Fruit fly (Drosophila melanogaster) whole organism, embryonic: ENCODE results near the gene Acn.
A peak's percentile ranks its signal among the peaks of the same experiment; 100 is the strongest.

Experiments used
- Abd-B ChIP-seq: fragments of 200-800 bp; sonication (Bioruptor generic); optimal IDR thresholded peaks from 2 replicates; lab custom pipeline; 2018; ENCODE audit warnings: missing biosample characterization, mild to moderate bottlenecking, missing genetic modification characterization, moderate library complexity
- Asciz ChIP-seq: fragments of 200-800 bp; sonication (Bioruptor generic); optimal IDR thresholded peaks from 2 replicates; lab custom pipeline; 2017; ENCODE audit warnings: missing biosample characterization, mild to moderate bottlenecking, missing genetic modification characterization, missing genetic modification reagents
- Bteb2 ChIP-seq: fragments of 200-800 bp; sonication (Bioruptor generic); optimal IDR thresholded peaks from 2 replicates; lab custom pipeline; 2016; ENCODE audit warnings: missing biosample characterization, missing genetic modification characterization
- CG1024 ChIP-seq: fragments of 200-800 bp; sonication (Bioruptor generic); IDR thresholded peaks from 2 replicates; pipeline ENCODE4 v1.3.6; 2022; ENCODE audit warnings: missing biosample characterization, missing genetic modification characterization
- CG10565 ChIP-seq: fragments of 200-800 bp; sonication (Bioruptor generic); optimal IDR thresholded peaks from 3 replicates; lab custom pipeline; 2016; ENCODE audit warnings: missing biosample characterization, mild to moderate bottlenecking, missing genetic modification characterization
- CG10979 ChIP-seq: fragments of 200-800 bp; sonication (Bioruptor generic); optimal IDR thresholded peaks from 2 replicates; lab custom pipeline; 2018; ENCODE audit warnings: missing biosample characterization, mild to moderate bottlenecking, missing genetic modification characterization, moderate library complexity
- CG11085 ChIP-seq: fragments of 200-800 bp; sonication (Bioruptor generic); IDR thresholded peaks from 2 replicates; pipeline ENCODE4 v1.3.6; 2022; ENCODE audit warnings: missing biosample characterization, missing genetic modification characterization
- CG11456 ChIP-seq: fragments of 200-800 bp; sonication (Bioruptor generic); IDR thresholded peaks from 3 replicates; pipeline ENCODE4 v1.3.6; 2022; ENCODE audit warnings: missing biosample characterization, missing genetic modification characterization
- CG13624 ChIP-seq: fragments of 200-800 bp; sonication (Bioruptor generic); optimal IDR thresholded peaks from 2 replicates; lab custom pipeline; 2016; ENCODE audit warnings: missing biosample characterization, missing genetic modification characterization
- CG13775 ChIP-seq: fragments of 200-800 bp; sonication (Bioruptor generic); optimal IDR thresholded peaks from 3 replicates; lab custom pipeline; 2017; ENCODE audit warnings: missing biosample characterization, mild to moderate bottlenecking, missing genetic modification characterization
- CG14667 ChIP-seq: fragments of 200-800 bp; sonication (Bioruptor generic); IDR thresholded peaks from 2 replicates; pipeline ENCODE4 v1.3.6; 2022; ENCODE audit warnings: missing biosample characterization, missing genetic modification characterization
- CG17328 ChIP-seq: fragments of 200-800 bp; sonication (Bioruptor generic); IDR thresholded peaks from 2 replicates; pipeline ENCODE4 v1.3.6; 2022; ENCODE audit warnings: missing biosample characterization, missing genetic modification characterization
- CG17359 ChIP-seq: fragments of 200-800 bp; sonication (Bioruptor generic); optimal IDR thresholded peaks from 3 replicates; lab custom pipeline; 2018; ENCODE audit warnings: missing biosample characterization, mild to moderate bottlenecking, missing genetic modification characterization, moderate library complexity
- CG18262 ChIP-seq: fragments of 200-800 bp; optimal IDR thresholded peaks from 3 replicates; lab custom pipeline; 2019; ENCODE audit warnings: missing biosample characterization, mild to moderate bottlenecking, missing genetic modification characterization, moderate library complexity
- CG31441 ChIP-seq: fragments of 200-800 bp; sonication (Bioruptor generic); IDR thresholded peaks from 2 replicates; pipeline ENCODE4 v1.3.6; 2022; ENCODE audit warnings: missing biosample characterization, missing genetic modification characterization
- CG33557 ChIP-seq: fragments of 200-800 bp; sonication (Bioruptor generic); optimal IDR thresholded peaks from 2 replicates; lab custom pipeline; 2019; ENCODE audit warnings: missing biosample characterization, mild to moderate bottlenecking, missing genetic modification characterization, moderate library complexity
- CG3407 ChIP-seq: fragments of 200-800 bp; sonication (Bioruptor generic); optimal IDR thresholded peaks from 2 replicates; lab custom pipeline; 2018; ENCODE audit warnings: missing biosample characterization, mild to moderate bottlenecking, missing genetic modification characterization
- CG3838 ChIP-seq: fragments of 200-800 bp; sonication (Bioruptor generic); optimal IDR thresholded peaks from 3 replicates; lab custom pipeline; 2016; ENCODE audit warnings: missing biosample characterization, missing genetic modification characterization
- CG6765 ChIP-seq: fragments of 200-800 bp; sonication (Bioruptor generic); optimal IDR thresholded peaks from 3 replicates; lab custom pipeline; 2017; ENCODE audit warnings: missing biosample characterization, mild to moderate bottlenecking, missing genetic modification characterization
- CG7357 ChIP-seq: fragments of 200-800 bp; sonication (Bioruptor generic); IDR thresholded peaks from 3 replicates; pipeline ENCODE4 v1.3.6; 2022; ENCODE audit warnings: missing biosample characterization, missing genetic modification characterization
- CG8359 ChIP-seq: fragments of 200-800 bp; sonication (Bioruptor generic); optimal IDR thresholded peaks from 2 replicates; lab custom pipeline; 2017; ENCODE audit warnings: missing biosample characterization, mild to moderate bottlenecking, missing genetic modification characterization, borderline replicate concordance
- CTCF ChIP-seq: fragments of 200-800 bp; sonication (Bioruptor generic); optimal IDR thresholded peaks from 2 replicates; lab custom pipeline; 2017; ENCODE audit warnings: missing biosample characterization, mild to moderate bottlenecking, missing genetic modification characterization, moderate library complexity
- Camta ChIP-seq: fragments of 200-800 bp; sonication (Bioruptor generic); optimal IDR thresholded peaks from 2 replicates; lab custom pipeline; 2016; ENCODE audit warnings: missing biosample characterization, missing genetic modification characterization
- Gug ChIP-seq: fragments of 200-800 bp; sonication (Bioruptor generic); IDR thresholded peaks from 4 replicates; pipeline ENCODE4 v1.3.6; 2022; ENCODE audit warnings: missing biosample characterization, missing genetic modification characterization
- Hsf ChIP-seq: fragments of 200-800 bp; sonication (Bioruptor generic); optimal IDR thresholded peaks from 3 replicates; lab custom pipeline; 2016; ENCODE audit warnings: missing biosample characterization, missing genetic modification characterization
- Lim3 ChIP-seq: fragments of 200-800 bp; sonication (Bioruptor generic); IDR thresholded peaks from 2 replicates; pipeline ENCODE4 v1.3.6; 2022; ENCODE audit warnings: missing biosample characterization, missing genetic modification characterization
- Myb ChIP-seq: fragments of 200-800 bp; sonication (Bioruptor generic); optimal IDR thresholded peaks from 2 replicates; lab custom pipeline; 2016; ENCODE audit warnings: missing biosample characterization, missing genetic modification characterization
- NC2β ChIP-seq: fragments of 200-800 bp; sonication (Bioruptor generic); optimal IDR thresholded peaks from 2 replicates; lab custom pipeline; 2016; ENCODE audit warnings: missing biosample characterization, missing genetic modification characterization
- NK7.1 ChIP-seq: fragments of 200-800 bp; sonication (Bioruptor generic); optimal IDR thresholded peaks from 3 replicates; lab custom pipeline; 2016; ENCODE audit warnings: missing biosample characterization, missing genetic modification characterization
- Neu2 ChIP-seq: fragments of 200-800 bp; sonication (Bioruptor generic); optimal IDR thresholded peaks from 3 replicates; lab custom pipeline; 2016; ENCODE audit warnings: missing biosample characterization, missing genetic modification characterization, borderline replicate concordance
- Side ChIP-seq: fragments of 200-800 bp; sonication (Bioruptor generic); optimal IDR thresholded peaks from 2 replicates; lab custom pipeline; 2016; ENCODE audit warnings: missing biosample characterization, missing genetic modification characterization
- Sin3A ChIP-seq: fragments of >200 bp; optimal IDR thresholded peaks from 2 replicates; lab custom pipeline; 2018
- Sry-δ ChIP-seq: fragments of 200-800 bp; sonication (Bioruptor generic); optimal IDR thresholded peaks from 2 replicates; lab custom pipeline; 2016; ENCODE audit warnings: missing biosample characterization, missing genetic modification characterization
- Xbp1 ChIP-seq: fragments of 200-800 bp; sonication (Bioruptor generic); optimal IDR thresholded peaks from 3 replicates; lab custom pipeline; 2016; ENCODE audit warnings: missing biosample characterization, mild to moderate bottlenecking, missing genetic modification characterization
- abd-A ChIP-seq: fragments of 200-800 bp; sonication (Bioruptor generic); optimal IDR thresholded peaks from 3 replicates; lab custom pipeline; 2019; ENCODE audit warnings: missing biosample characterization, mild to moderate bottlenecking, missing genetic modification characterization, moderate library complexity
- al ChIP-seq: fragments of 200-800 bp; sonication (Bioruptor generic); IDR thresholded peaks from 2 replicates; pipeline ENCODE4 v1.3.6; 2022; ENCODE audit warnings: missing biosample characterization, missing genetic modification characterization
- bcd ChIP-seq: fragments of 200-800 bp; sonication (Bioruptor generic); optimal IDR thresholded peaks from 2 replicates; lab custom pipeline; 2017; ENCODE audit warnings: missing biosample characterization, mild to moderate bottlenecking, missing genetic modification characterization
- chm ChIP-seq: fragments of 200-800 bp; sonication (Bioruptor generic); IDR thresholded peaks from 2 replicates; pipeline ENCODE4 v1.3.6; 2022; ENCODE audit warnings: missing biosample characterization, missing genetic modification characterization
- corto ChIP-seq: fragments of 200-800 bp; sonication (Bioruptor generic); optimal IDR thresholded peaks from 2 replicates; lab custom pipeline; 2016; ENCODE audit warnings: missing biosample characterization, mild to moderate bottlenecking, missing genetic modification characterization, moderate library complexity
- crol ChIP-seq: fragments of 200-800 bp; sonication (Bioruptor generic); IDR thresholded peaks from 2 replicates; pipeline ENCODE4 v1.3.6; 2022; ENCODE audit warnings: missing biosample characterization, missing genetic modification characterization
- crp ChIP-seq, 2 experiments: fragments of 200-800 bp; sonication (Bioruptor generic); optimal IDR thresholded peaks; 2 replicates in 1 of 2; 3 replicates in 1 of 2; lab custom pipeline; 2017; ENCODE audit warnings: missing biosample characterization in 2 of 2, missing genetic modification characterization in 2 of 2, mild to moderate bottlenecking in 1 of 2, moderate library complexity in 1 of 2
- disco-r ChIP-seq: fragments of 200-800 bp; sonication (Bioruptor generic); optimal IDR thresholded peaks from 2 replicates; lab custom pipeline; 2016; ENCODE audit warnings: missing biosample characterization, missing genetic modification characterization
- dysf ChIP-seq: fragments of 200-800 bp; sonication (Bioruptor generic); IDR thresholded peaks from 3 replicates; pipeline ENCODE4 v1.3.6; 2022; ENCODE audit warnings: missing biosample characterization, missing genetic modification characterization
- fu2 ChIP-seq: fragments of 200-800 bp; sonication (Bioruptor generic); optimal IDR thresholded peaks from 2 replicates; lab custom pipeline; 2016; ENCODE audit warnings: missing biosample characterization, missing genetic modification characterization
- gem ChIP-seq: fragments of 200-800 bp; sonication (Bioruptor generic); optimal IDR thresholded peaks from 2 replicates; lab custom pipeline; 2019; ENCODE audit warnings: missing biosample characterization, mild to moderate bottlenecking, missing genetic modification characterization, moderate library complexity
- ham ChIP-seq: fragments of 200-800 bp; sonication (Bioruptor generic); IDR thresholded peaks from 2 replicates; pipeline ENCODE4 v1.3.6; 2022; ENCODE audit warnings: missing biosample characterization, missing genetic modification characterization
- hb ChIP-seq: fragments of 200-800 bp; sonication (Bioruptor generic); IDR thresholded peaks from 3 replicates; pipeline ENCODE4 v1.3.6; 2022; ENCODE audit warnings: missing biosample characterization, missing genetic modification characterization; ENCODE audit not compliant: partially characterized antibody
- knrl ChIP-seq: fragments of 200-800 bp; sonication (Bioruptor generic); IDR thresholded peaks from 3 replicates; pipeline ENCODE4 v1.3.6; 2022; ENCODE audit warnings: missing biosample characterization, missing genetic modification characterization; ENCODE audit not compliant: partially characterized antibody
- pb ChIP-seq: fragments of 200-800 bp; sonication (Bioruptor generic); optimal IDR thresholded peaks from 3 replicates; lab custom pipeline; 2016; ENCODE audit warnings: missing biosample characterization, missing genetic modification characterization
- prd ChIP-seq, 3 experiments: fragments of >200 bp in 2 of 3; fragments of 200-800 bp in 1 of 3; sonication (Bioruptor generic) in 1 of 3; optimal IDR thresholded peaks in 2 of 3; IDR thresholded peaks in 1 of 3; 2 replicates in 2 of 3; 3 replicates in 1 of 3; pipeline versions ENCODE4 v1.3.6 to Lab custom; 2017 to 2022; ENCODE audit warnings: missing biosample characterization in 1 of 3, missing genetic modification characterization in 1 of 3
- unc-4 ChIP-seq: fragments of 200-800 bp; sonication (Bioruptor generic); IDR thresholded peaks from 2 replicates; pipeline ENCODE4 v1.3.6; 2022; ENCODE audit warnings: missing biosample characterization, missing genetic modification characterization; ENCODE audit not compliant: partially characterized antibody

Acn gene

DNA sequence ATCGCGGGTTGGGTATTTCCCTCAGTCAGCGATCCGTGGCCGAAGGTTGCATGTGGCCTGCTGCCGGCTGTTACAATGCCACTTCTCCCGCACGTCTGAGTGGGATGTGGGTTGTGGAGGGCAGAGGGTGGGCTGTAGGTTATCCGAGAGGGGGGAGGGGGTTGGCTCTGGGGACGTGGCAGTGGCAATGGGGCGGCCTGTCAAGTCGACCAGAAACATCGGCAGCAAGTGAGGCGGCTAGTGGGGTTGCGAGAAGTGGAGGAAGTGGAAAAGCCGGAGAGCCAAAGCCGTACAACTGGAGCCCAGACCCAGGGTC is 20.5 kb upstream of the Acn start (continued):
- TF ChIP-seq abd-A (peak; percentile 42), Sin3A (lab: Kevin White, UChicago) (no peak), Side (GFP tag; lab: Kevin White, UChicago) (no peak), knrl (GFP tag; lab: Robert Waterston, UW) (no peak), Lim3 (no peak), CG3838 (GFP tag; lab: Kevin White, UChicago) (no peak), CG33557 (GFP tag; lab: Kevin White, UChicago) (no peak), Asciz (GFP tag; lab: Kevin White, UChicago) (no peak), Neu2 (no peak), CG1024 (GFP tag; lab: Robert Waterston, UW) (no peak), CG13775 (GFP tag; lab: Kevin White, UChicago) (no peak), CG11456 (GFP tag; lab: Robert Waterston, UW) (peak; percentile 39; the same call in 1 of the 3 replicates), CG3407 (GFP tag; lab: Kevin White, UChicago) (no peak), CG17328 (GFP tag; lab: Robert Waterston, UW) (no peak), disco-r (no peak), CTCF (no peak), crol (GFP tag; lab: Robert Waterston, UW) (peak; percentile 86), crp (GFP tag; optimal IDR thresholded peaks at IDR 0.05; lab: Kevin White, UChicago) (no peak), Gug (GFP tag; lab: Robert Waterston, UW) (no peak), ham (GFP tag; lab: Robert Waterston, UW) (no peak), bcd (GFP tag; lab: Kevin White, UChicago) (peak; percentile 6), Abd-B (GFP tag; lab: Kevin White, UChicago) (no peak), Myb (GFP tag; lab: Kevin White, UChicago) (no peak), dysf (GFP tag; lab: Robert Waterston, UW) (peak; percentile 2; the same call in 1 of the 3 replicates), unc-4 (no peak), NC2β (GFP tag; lab: Kevin White, UChicago) (no peak), fu2 (GFP tag; lab: Kevin White, UChicago) (no peak), Bteb2 (GFP tag; lab: Kevin White, UChicago) (no peak), CG10565 (GFP tag; lab: Kevin White, UChicago) (no peak), CG18262 (tag; lab: Kevin White, UChicago) (no peak), CG11085 (GFP tag; lab: Robert Waterston, UW) (no peak), hb (GFP tag; lab: Robert Waterston, UW) (no peak), gem (tag; lab: Kevin White, UChicago) (no peak), prd (optimal IDR thresholded peaks at IDR 0.05; lab: Kevin White, UChicago) (no peak), prd (GFP tag; IDR thresholded peaks at IDR 0.05; lab: Robert Waterston, UW) (0 out of 3 replicates have a peak, but pooled peaks have one; percentile 1), CG7357 (GFP tag; lab: Robert Waterston, UW) (no peak), Hsf (GFP tag; lab: Kevin White, UChicago) (no peak), corto (no peak), CG31441 (GFP tag; lab: Robert Waterston, UW) (0 out of 2 replicates have a peak, but pooled peaks have one; percentile 6), CG8359 (GFP tag; lab: Kevin White, UChicago) (no peak), Camta (GFP tag; lab: Kevin White, UChicago) (no peak)

DNA sequence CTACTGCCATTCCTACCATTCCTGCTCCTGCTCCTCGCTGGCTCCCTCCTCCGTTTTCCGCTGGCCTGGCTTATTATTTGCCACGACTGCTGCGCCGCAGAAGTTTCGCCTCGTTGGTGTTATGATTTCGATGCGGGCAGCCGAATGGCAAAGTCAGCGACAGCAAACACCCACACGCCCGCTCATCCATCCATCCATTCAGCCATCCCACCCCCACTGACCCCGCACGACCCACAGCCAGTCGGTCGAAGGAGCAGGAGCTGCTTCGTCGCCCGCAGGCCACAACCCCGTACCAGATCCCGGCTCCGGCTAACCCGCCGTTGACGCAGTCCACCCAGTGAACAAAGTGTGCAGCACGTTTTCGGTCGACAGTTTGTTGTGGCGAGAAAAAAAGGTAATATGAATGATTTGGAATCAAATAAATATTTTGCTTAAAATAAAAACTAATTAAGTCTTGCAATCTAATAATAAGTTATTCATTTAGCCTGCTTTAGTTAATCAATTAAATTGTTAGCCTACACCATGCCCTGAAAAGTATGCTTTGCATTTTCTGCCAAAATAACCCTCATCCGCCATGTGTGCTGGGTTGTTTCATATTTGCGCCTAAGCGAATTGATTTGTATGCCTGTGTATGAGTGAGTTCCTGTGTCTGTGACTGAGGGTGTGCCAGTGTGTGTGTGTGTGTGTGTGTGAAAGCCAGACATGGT is 18.5 kb upstream of the Acn start:
- TF ChIP-seq CG14667 (GFP tag; lab: Robert Waterston, UW) = no peak
- TF ChIP-seq NK7.1 (GFP tag; lab: Kevin White, UChicago) = no peak
- TF ChIP-seq al (GFP tag; lab: Robert Waterston, UW) = peak; percentile 18; the same call in 1 of the 2 replicates
- no peak for TF ChIP-seq disco-r
- peak; percentile 30 for TF ChIP-seq CG13775 (GFP tag; lab: Kevin White, UChicago)
- TF ChIP-seq hb (GFP tag; lab: Robert Waterston, UW) = no peak
- TF ChIP-seq CG6765 (GFP tag; lab: Kevin White, UChicago) = peak; percentile 52
- no peak for TF ChIP-seq CG13624
- peak; percentile 57 for TF ChIP-seq CG17359
- TF ChIP-seq chm = no peak
- TF ChIP-seq pb (GFP tag; lab: Kevin White, UChicago) = no peak
- peak; percentile 35 for TF ChIP-seq Xbp1 (GFP tag; lab: Kevin White, UChicago)
- TF ChIP-seq Neu2 = no peak
- TF ChIP-seq Sry-δ (GFP tag; lab: Kevin White, UChicago) = no peak
- TF ChIP-seq CG10979 (tag; lab: Kevin White, UChicago) = peak; percentile 47
